Worm (Caenorhabditis elegans): ENCODE data around the gene F59B2.3.

DNA sequence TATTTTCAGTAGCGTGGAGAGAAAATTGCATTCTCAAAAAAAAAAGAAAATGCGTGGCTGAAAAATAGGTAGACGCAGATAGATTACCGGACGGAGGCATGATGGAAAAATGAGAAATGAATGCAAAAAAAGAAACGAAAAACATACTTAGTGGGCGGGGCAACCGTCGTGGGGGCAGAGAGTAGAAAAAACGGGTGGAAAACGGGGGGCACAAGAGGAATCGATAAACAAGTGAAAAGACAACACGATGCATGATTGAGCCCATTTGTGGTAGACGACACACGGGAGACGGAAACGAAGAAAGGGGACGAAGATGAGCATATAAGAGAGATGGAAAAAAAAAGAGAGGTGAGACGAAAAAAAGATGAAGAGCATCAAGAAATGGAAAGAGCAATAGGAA lies 11.0 kb downstream of the F59B2.3 start:
- TF ChIP-seq ZK546.5 (tag; optimal IDR thresholded peaks at IDR 0.05) (no peak), daf-12 (tag; optimal IDR thresholded peaks at IDR 0.05) (no peak), elt-2 (tag; optimal IDR thresholded peaks at IDR 0.05) (no peak), nhr-11 (tag; optimal IDR thresholded peaks at IDR 0.05) (no peak)

Data from whole organism, L3 larva.